Fruit fly (Drosophila melanogaster) whole organism, embryonic: ENCODE data around the gene CG3909.

Experiments
- CG10565 ChIP-seq: fragments of 200-800 bp; sonication (Bioruptor generic); optimal IDR thresholded peaks from 3 replicates; lab custom pipeline; 2016; ENCODE audit warnings: missing biosample characterization, mild to moderate bottlenecking, missing genetic modification characterization
- CG12299 ChIP-seq: fragments of 200-800 bp; sonication (Bioruptor generic); optimal IDR thresholded peaks from 2 replicates; lab custom pipeline; 2018; ENCODE audit warnings: missing biosample characterization, mild to moderate bottlenecking, missing genetic modification characterization
- CG12391 ChIP-seq: fragments of 200-800 bp; sonication (Bioruptor generic); optimal IDR thresholded peaks from 3 replicates; lab custom pipeline; 2018; ENCODE audit warnings: missing biosample characterization, mild to moderate bottlenecking, missing genetic modification characterization, moderate library complexity
- CG12769 ChIP-seq: fragments of 200-800 bp; sonication (Bioruptor generic); optimal IDR thresholded peaks from 2 replicates; lab custom pipeline; 2019; ENCODE audit warnings: missing biosample characterization, mild to moderate bottlenecking, missing genetic modification characterization, moderate library complexity
- CG15011 ChIP-seq: fragments of 200-800 bp; sonication (Bioruptor generic); optimal IDR thresholded peaks from 3 replicates; lab custom pipeline; 2018; ENCODE audit warnings: missing biosample characterization, mild to moderate bottlenecking, missing genetic modification characterization
- CG15601 ChIP-seq: fragments of 200-800 bp; sonication (Bioruptor generic); optimal IDR thresholded peaks from 3 replicates; lab custom pipeline; 2019; ENCODE audit warnings: missing biosample characterization, mild to moderate bottlenecking, missing genetic modification characterization, moderate library complexity
- CG1603 ChIP-seq: fragments of 200-800 bp; sonication (Bioruptor generic); optimal IDR thresholded peaks from 2 replicates; lab custom pipeline; 2019; ENCODE audit warnings: missing biosample characterization, mild to moderate bottlenecking, missing genetic modification characterization, moderate library complexity
- CG1647 ChIP-seq: fragments of 200-800 bp; sonication (Bioruptor generic); optimal IDR thresholded peaks from 3 replicates; lab custom pipeline; 2016; ENCODE audit warnings: missing biosample characterization, missing genetic modification characterization
- CG17361 ChIP-seq: fragments of 200-800 bp; sonication (Bioruptor generic); IDR thresholded peaks from 3 replicates; pipeline ENCODE4 v1.3.6; 2022; ENCODE audit warnings: missing biosample characterization, missing genetic modification characterization
- CG17385 ChIP-seq: fragments of 200-800 bp; sonication (Bioruptor generic); optimal IDR thresholded peaks from 3 replicates; lab custom pipeline; 2018; ENCODE audit warnings: missing biosample characterization, mild to moderate bottlenecking, missing genetic modification characterization
- CG18262 ChIP-seq: fragments of 200-800 bp; optimal IDR thresholded peaks from 3 replicates; lab custom pipeline; 2019; ENCODE audit warnings: missing biosample characterization, mild to moderate bottlenecking, missing genetic modification characterization, moderate library complexity
- CG18619 ChIP-seq: fragments of 200-800 bp; sonication (Bioruptor generic); optimal IDR thresholded peaks from 3 replicates; lab custom pipeline; 2017; ENCODE audit warnings: missing biosample characterization, mild to moderate bottlenecking, missing genetic modification characterization
- CG2678 ChIP-seq: fragments of 200-800 bp; sonication (Bioruptor generic); optimal IDR thresholded peaks from 3 replicates; lab custom pipeline; 2019; ENCODE audit warnings: missing biosample characterization, mild to moderate bottlenecking, missing genetic modification characterization, moderate library complexity
- CG2875 ChIP-seq: fragments of 200-800 bp; sonication (Bioruptor generic); optimal IDR thresholded peaks from 2 replicates; lab custom pipeline; 2017; ENCODE audit warnings: missing biosample characterization, mild to moderate bottlenecking, missing genetic modification characterization, missing genetic modification reagents
- CG30020 ChIP-seq: fragments of 200-800 bp; optimal IDR thresholded peaks from 2 replicates; lab custom pipeline; 2019; ENCODE audit warnings: missing biosample characterization, mild to moderate bottlenecking, missing genetic modification characterization, moderate library complexity
- CG31441 ChIP-seq: fragments of 200-800 bp; sonication (Bioruptor generic); IDR thresholded peaks from 2 replicates; pipeline ENCODE4 v1.3.6; 2022; ENCODE audit warnings: missing biosample characterization, missing genetic modification characterization
- CG33213 ChIP-seq: fragments of 200-800 bp; sonication (Bioruptor generic); optimal IDR thresholded peaks from 3 replicates; lab custom pipeline; 2016; ENCODE audit warnings: missing biosample characterization, missing genetic modification characterization
- CG6683 ChIP-seq: fragments of 200-800 bp; sonication (Bioruptor generic); optimal IDR thresholded peaks from 2 replicates; lab custom pipeline; 2017; ENCODE audit warnings: missing biosample characterization, mild to moderate bottlenecking, missing genetic modification characterization, missing genetic modification reagents
- CG7556 ChIP-seq: fragments of 200-800 bp; sonication (Bioruptor generic); optimal IDR thresholded peaks from 2 replicates; lab custom pipeline; 2017; ENCODE audit warnings: missing biosample characterization, mild to moderate bottlenecking, missing genetic modification characterization
- CG7839 ChIP-seq: fragments of 200-800 bp; sonication (Bioruptor generic); optimal IDR thresholded peaks from 3 replicates; lab custom pipeline; 2018; ENCODE audit warnings: missing biosample characterization, mild to moderate bottlenecking, missing genetic modification characterization, moderate library complexity
- CG7928 ChIP-seq: fragments of 200-800 bp; sonication (Bioruptor generic); optimal IDR thresholded peaks from 2 replicates; lab custom pipeline; 2017; ENCODE audit warnings: missing biosample characterization, mild to moderate bottlenecking, missing genetic modification characterization
- CG8281 ChIP-seq: fragments of 200-800 bp; sonication (Bioruptor generic); optimal IDR thresholded peaks from 2 replicates; lab custom pipeline; 2018; ENCODE audit warnings: missing biosample characterization, mild to moderate bottlenecking, missing genetic modification characterization, moderate library complexity
- CG8290 ChIP-seq, 3 experiments: fragments of 200-800 bp; sonication (Bioruptor generic); optimal IDR thresholded peaks; 2 replicates each; lab custom pipeline; 2016 to 2019; ENCODE audit warnings: missing biosample characterization in 3 of 3, missing genetic modification characterization in 3 of 3, mild to moderate bottlenecking in 2 of 3, moderate library complexity in 1 of 3
- CoRest ChIP-seq: fragments of 200-800 bp; sonication (Bioruptor generic); optimal IDR thresholded peaks from 3 replicates; lab custom pipeline; 2018; ENCODE audit warnings: missing biosample characterization, mild to moderate bottlenecking, missing genetic modification characterization, moderate library complexity
- D ChIP-seq, 2 experiments: fragments of 200-800 bp in 1 of 2; fragments of >200 bp in 1 of 2; sonication (Bioruptor generic) in 1 of 2; optimal IDR thresholded peaks; 2 replicates in 1 of 2; 3 replicates in 1 of 2; lab custom pipeline; 2017; ENCODE audit warnings: mild to moderate bottlenecking in 1 of 2, missing biosample characterization in 1 of 2, missing genetic modification characterization in 1 of 2, missing genetic modification reagents in 1 of 2
- Dbx ChIP-seq: fragments of 200-800 bp; sonication (Bioruptor generic); IDR thresholded peaks from 3 replicates; pipeline ENCODE4 v1.3.6; 2022; ENCODE audit warnings: missing biosample characterization, missing genetic modification characterization
- Hr51 ChIP-seq, 2 experiments: fragments of 200-800 bp; sonication (Bioruptor generic); optimal IDR thresholded peaks; 2 replicates in 1 of 2; 3 replicates in 1 of 2; lab custom pipeline; 2016 to 2018; ENCODE audit warnings: missing biosample characterization in 2 of 2, missing genetic modification characterization in 2 of 2, mild to moderate bottlenecking in 1 of 2, moderate library complexity in 1 of 2
- Myb ChIP-seq: fragments of 200-800 bp; sonication (Bioruptor generic); optimal IDR thresholded peaks from 2 replicates; lab custom pipeline; 2016; ENCODE audit warnings: missing biosample characterization, missing genetic modification characterization
- Nf-YB ChIP-seq: fragments of 200-800 bp; sonication (Bioruptor generic); optimal IDR thresholded peaks from 3 replicates; lab custom pipeline; 2019; ENCODE audit warnings: missing biosample characterization, mild to moderate bottlenecking, missing genetic modification characterization, moderate library complexity
- Oli ChIP-seq: fragments of 200-800 bp; sonication (Bioruptor generic); optimal IDR thresholded peaks from 2 replicates; lab custom pipeline; 2018; ENCODE audit warnings: missing biosample characterization, mild to moderate bottlenecking, missing genetic modification characterization, moderate library complexity
- PHDP ChIP-seq: fragments of 200-800 bp; sonication (Bioruptor generic); optimal IDR thresholded peaks from 3 replicates; lab custom pipeline; 2018; ENCODE audit warnings: missing biosample characterization, mild to moderate bottlenecking, missing genetic modification characterization, moderate library complexity
- Pdp1 ChIP-seq, 2 experiments: fragments of 200-800 bp; sonication (Bioruptor generic); optimal IDR thresholded peaks; 3 replicates each; lab custom pipeline; 2016; ENCODE audit warnings: missing biosample characterization in 2 of 2, missing genetic modification characterization in 2 of 2, mild to moderate bottlenecking in 1 of 2, moderate library complexity in 1 of 2
- Tbp ChIP-seq: fragments of >200 bp; optimal IDR thresholded peaks from 2 replicates; lab custom pipeline; 2018; ENCODE audit warnings: missing biosample characterization, missing genetic modification characterization
- Vsx1 ChIP-seq: fragments of 200-800 bp; sonication (Bioruptor generic); optimal IDR thresholded peaks from 2 replicates; lab custom pipeline; 2017; ENCODE audit warnings: missing biosample characterization, mild to moderate bottlenecking, missing genetic modification characterization, missing genetic modification reagents
- bcd ChIP-seq: fragments of 200-800 bp; sonication (Bioruptor generic); optimal IDR thresholded peaks from 2 replicates; lab custom pipeline; 2017; ENCODE audit warnings: missing biosample characterization, mild to moderate bottlenecking, missing genetic modification characterization
- cad ChIP-seq: fragments of >200 bp; optimal IDR thresholded peaks from 2 replicates; lab custom pipeline; 2017; ENCODE audit warnings: missing biosample characterization, missing genetic modification characterization
- chinmo ChIP-seq: fragments of 200-800 bp; sonication (Bioruptor generic); IDR thresholded peaks from 4 replicates; pipeline ENCODE4 v1.3.6; 2022; ENCODE audit warnings: missing biosample characterization, missing genetic modification characterization; ENCODE audit not compliant: partially characterized antibody
- esg ChIP-seq: fragments of 200-800 bp; sonication (Bioruptor generic); conservative IDR thresholded peaks from 2 replicates; pipeline ENCODE4 v1.3.6; 2022; ENCODE audit warnings: missing biosample characterization, missing genetic modification characterization
- gem ChIP-seq: fragments of 200-800 bp; sonication (Bioruptor generic); optimal IDR thresholded peaks from 2 replicates; lab custom pipeline; 2019; ENCODE audit warnings: missing biosample characterization, mild to moderate bottlenecking, missing genetic modification characterization, moderate library complexity
- knrl ChIP-seq: fragments of 200-800 bp; sonication (Bioruptor generic); IDR thresholded peaks from 3 replicates; pipeline ENCODE4 v1.3.6; 2022; ENCODE audit warnings: missing biosample characterization, missing genetic modification characterization; ENCODE audit not compliant: partially characterized antibody
- luna ChIP-seq: fragments of 200-800 bp; sonication (Bioruptor generic); optimal IDR thresholded peaks from 2 replicates; lab custom pipeline; 2016; ENCODE audit warnings: missing biosample characterization, missing genetic modification characterization
- phol ChIP-seq: fragments of 200-800 bp; sonication (Bioruptor generic); optimal IDR thresholded peaks from 3 replicates; lab custom pipeline; 2018; ENCODE audit warnings: missing biosample characterization, mild to moderate bottlenecking, missing genetic modification characterization, moderate library complexity
- prd ChIP-seq, 3 experiments: fragments of >200 bp in 2 of 3; fragments of 200-800 bp in 1 of 3; sonication (Bioruptor generic) in 1 of 3; optimal IDR thresholded peaks in 2 of 3; IDR thresholded peaks in 1 of 3; 2 replicates in 2 of 3; 3 replicates in 1 of 3; pipeline versions ENCODE4 v1.3.6 to Lab custom; 2017 to 2022; ENCODE audit warnings: missing biosample characterization in 1 of 3, missing genetic modification characterization in 1 of 3
- sens ChIP-seq: fragments of 200-800 bp; sonication (Bioruptor generic); peaks from one replicate; lab custom pipeline; 2016; ENCODE audit warnings: missing biosample characterization, missing genetic modification characterization
- so ChIP-seq: fragments of 200-800 bp; sonication (Bioruptor generic); IDR thresholded peaks from 3 replicates; pipeline ENCODE4 v1.3.6; 2022; ENCODE audit warnings: missing biosample characterization, missing genetic modification characterization
- tap ChIP-seq: fragments of 200-800 bp; optimal IDR thresholded peaks from 3 replicates; lab custom pipeline; 2019; ENCODE audit warnings: missing biosample characterization, mild to moderate bottlenecking, missing genetic modification characterization, moderate library complexity

The CG3909 gene

DNA sequence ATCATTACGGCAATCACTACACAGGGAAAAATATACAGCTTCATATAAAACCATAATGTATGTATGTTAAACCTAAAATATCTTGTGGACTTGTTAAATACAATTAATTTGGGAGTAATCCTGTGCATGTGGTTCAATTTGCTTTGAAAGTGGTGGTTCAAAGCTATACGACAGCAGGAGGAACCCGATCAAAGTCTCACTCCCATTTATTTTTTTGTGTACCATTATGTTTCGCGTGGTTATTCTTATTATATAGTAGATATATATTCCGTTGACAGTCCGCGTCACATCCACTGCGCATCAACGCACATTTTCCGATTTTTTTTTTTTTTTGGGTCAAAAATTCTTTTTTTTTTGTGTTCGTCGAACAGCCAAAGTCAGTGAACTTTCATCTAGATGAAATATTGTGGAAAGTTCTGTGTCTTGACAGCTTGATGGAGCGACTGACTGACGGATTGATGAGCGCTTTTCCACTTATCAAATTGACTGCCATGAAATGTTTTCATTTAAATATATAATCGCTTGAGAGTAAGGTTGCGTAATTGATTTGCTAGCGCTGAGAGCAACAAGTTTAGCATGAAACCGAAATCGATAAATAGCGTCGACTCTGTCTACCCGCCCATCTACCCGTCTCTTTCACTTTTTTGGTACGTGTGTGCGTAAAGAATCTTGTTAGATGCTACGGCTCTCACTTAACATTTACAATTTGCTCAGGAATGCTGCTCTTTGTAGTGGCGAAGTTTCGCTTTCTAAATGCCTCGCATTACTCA, 9.9 kb upstream of the CG3909 start (continued):
- TF ChIP-seq CG7839 (peak; percentile 24), Oli (peak; percentile 17), Hr51 (GFP tag; optimal IDR thresholded peaks at IDR 0.05; lab: Kevin White, UChicago) (peak in 1 of 2 experiments; percentile 47), CG12391 (peak; percentile 19), Vsx1 (peak; percentile 4), CG12299 (tag; lab: Kevin White, UChicago) (no peak), prd (optimal IDR thresholded peaks at IDR 0.05; lab: Kevin White, UChicago) (no peak), prd (GFP tag; IDR thresholded peaks at IDR 0.05; lab: Robert Waterston, UW) (peak; percentile 25; the same call in 1 of the 3 replicates), Nf-YB (GFP tag; lab: Kevin White, UChicago) (no peak), CG2875 (GFP tag; lab: Kevin White, UChicago) (peak; percentile 11), CG31441 (peak; percentile 48), D (optimal IDR thresholded peaks at IDR 0.05; lab: Kevin White, UChicago) (no peak), D (GFP tag; optimal IDR thresholded peaks at IDR 0.05; lab: Kevin White, UChicago) (no peak), luna (no peak), so (GFP tag; lab: Robert Waterston, UW) (no peak), CG7556 (peak; percentile 13), sens (GFP tag; lab: Kevin White, UChicago) (peak; percentile 86), CoRest (tag; lab: Kevin White, UChicago) (peak; percentile 23), CG18619 (peak; percentile 2), CG17361 (0 out of 3 replicates have a peak, but pooled peaks have one; percentile 37), CG15011 (GFP tag; lab: Kevin White, UChicago) (no peak), cad (GFP tag; lab: Kevin White, UChicago) (no peak), CG1603 (tag; lab: Kevin White, UChicago) (peak; percentile 30), Myb (GFP tag; lab: Kevin White, UChicago) (no peak), knrl (no peak), Tbp (no peak), CG15601 (tag; lab: Kevin White, UChicago) (peak; percentile 1), CG7928 (GFP tag; lab: Kevin White, UChicago) (no peak), CG10565 (GFP tag; lab: Kevin White, UChicago) (no peak), CG18262 (tag; lab: Kevin White, UChicago) (peak; percentile 31), CG2678 (tag; lab: Kevin White, UChicago) (peak; percentile 58), CG33213 (GFP tag; lab: Kevin White, UChicago) (no peak), CG12769 (peak; percentile 31), phol (peak; percentile 24), PHDP (tag; lab: Kevin White, UChicago) (peak; percentile 16), gem (tag; lab: Kevin White, UChicago) (peak; percentile 35), bcd (GFP tag; lab: Kevin White, UChicago) (no peak), CG17385 (peak; percentile 13), tap (tag; lab: Kevin White, UChicago) (peak; percentile 8), CG6683 (GFP tag; lab: Kevin White, UChicago) (no peak), CG1647 (no peak), Pdp1 (GFP tag; optimal IDR thresholded peaks at IDR 0.05; lab: Kevin White, UChicago) (peak in 1 of 2 experiments; percentile 87), CG8290 (GFP tag; optimal IDR thresholded peaks at IDR 0.05; lab: Kevin White, UChicago) (no peak), CG8290 (tag; optimal IDR thresholded peaks at IDR 0.05; lab: Kevin White, UChicago) (peak in 1 of 2 experiments; percentile 11), CG30020 (tag; lab: Kevin White, UChicago) (no peak), CG8281 (tag; lab: Kevin White, UChicago) (peak; percentile 99), Dbx (GFP tag; lab: Robert Waterston, UW) (no peak), esg (no peak), chinmo (GFP tag; lab: Robert Waterston, UW) (0 out of 4 replicates have a peak, but pooled peaks have one; percentile 56)
